Worm (Caenorhabditis elegans) whole organism, late embryonic: ENCODE measurements around the gene kvs-1.

Experiments
- fkh-10 ChIP-seq: fragments of 150-350 bp; optimal IDR thresholded peaks from 2 replicates; lab custom pipeline; 2014; ENCODE audit warnings: missing biosample characterization, missing genetic modification reagents, missing genetic modification characterization
- odd-2 ChIP-seq: sonication (generic microtip); optimal IDR thresholded peaks from 2 replicates; lab custom pipeline; 2017; ENCODE audit warnings: antibody characterized with exemption, mild to moderate bottlenecking, missing genetic modification characterization, missing compliant biosample characterization
- unc-55 ChIP-seq: sonication (generic microtip); optimal IDR thresholded peaks from 2 replicates; lab custom pipeline; 2017; ENCODE audit warnings: missing biosample characterization, missing genetic modification reagents, missing genetic modification characterization

DNA sequence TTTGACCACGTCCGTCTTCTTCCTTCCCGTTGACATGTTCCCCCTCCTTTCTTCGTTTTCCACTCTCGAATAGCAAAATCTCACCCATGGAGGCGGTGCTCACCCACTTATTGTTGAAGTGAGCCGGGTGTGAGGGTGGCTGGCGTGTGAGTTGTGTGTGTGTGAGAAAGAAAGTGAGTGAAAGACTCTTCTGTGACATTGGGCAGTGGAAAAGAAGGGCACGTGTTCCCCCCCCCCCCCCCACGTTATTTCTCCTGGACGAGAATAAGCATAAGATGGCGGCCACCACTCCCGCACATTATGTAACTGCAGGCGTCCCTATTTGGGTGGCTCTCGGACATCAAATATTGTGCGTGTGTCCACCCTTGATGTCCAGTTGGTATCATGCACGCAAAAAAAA, 3.3 kb upstream of the kvs-1 start:
- TF ChIP-seq odd-2 (tag; lab: Kevin White, UChicago) (no peak), fkh-10 (GFP tag; lab: Kevin White, UChicago) (no peak), unc-55 (GFP tag; lab: Kevin White, UChicago) (no peak)
